Fruit fly (Drosophila melanogaster): ENCODE data around the gene Grip75.

- TF ChIP-seq EcR (GFP tag; optimal IDR thresholded peaks at IDR 0.05): no peak
- TF ChIP-seq CG8301 (tag; optimal IDR thresholded peaks at IDR 0.05): peak; percentile 38
- TF ChIP-seq CG13204 (GFP tag; optimal IDR thresholded peaks at IDR 0.05): no peak
- no peak for TF ChIP-seq Ets98B (GFP tag; IDR thresholded peaks at IDR 0.05)
- TF ChIP-seq Snoo (tag; optimal IDR thresholded peaks at IDR 0.05): no peak
- no peak for TF ChIP-seq CG4496 (GFP tag; IDR thresholded peaks at IDR 0.05)
Observed at dm6 chr2L:10466865-10467270, 16.2 kb upstream of the Grip75 start.

All from whole organism, pupa.